Fruit fly (Drosophila melanogaster): Measurements from ENCODE around the gene Pisd.

dm6 chr3R:24079110-24079509 lies 28.5 kb downstream of the Pisd start:
- TF ChIP-seq CG8478 (optimal IDR thresholded peaks at IDR 0.05) (no peak), CTCF (optimal IDR thresholded peaks at IDR 0.05) (no peak)
